Fruit fly (Drosophila melanogaster) whole organism, embryonic: ENCODE measurements around the gene CG31249.

Experiments used
- CG10209 ChIP-seq: fragments of 200-800 bp; sonication (Bioruptor generic); optimal IDR thresholded peaks from 3 replicates; lab custom pipeline; 2017; ENCODE audit warnings: missing biosample characterization, mild to moderate bottlenecking, missing genetic modification characterization, missing genetic modification reagents
- CG13624 ChIP-seq: fragments of 200-800 bp; sonication (Bioruptor generic); optimal IDR thresholded peaks from 2 replicates; lab custom pipeline; 2016; ENCODE audit warnings: missing biosample characterization, missing genetic modification characterization
- CG13775 ChIP-seq: fragments of 200-800 bp; sonication (Bioruptor generic); optimal IDR thresholded peaks from 3 replicates; lab custom pipeline; 2017; ENCODE audit warnings: missing biosample characterization, mild to moderate bottlenecking, missing genetic modification characterization
- CG14860 ChIP-seq: fragments of 200-800 bp; sonication (Bioruptor generic); IDR thresholded peaks from 3 replicates; pipeline ENCODE4 v1.3.6; 2022; ENCODE audit warnings: missing biosample characterization, missing genetic modification characterization; ENCODE audit not compliant: partially characterized antibody
- CG2120 ChIP-seq: fragments of 200-800 bp; sonication (Bioruptor generic); optimal IDR thresholded peaks from 3 replicates; lab custom pipeline; 2016; ENCODE audit warnings: missing biosample characterization, missing genetic modification characterization
- CG3065 ChIP-seq: fragments of 200-800 bp; sonication (Bioruptor generic); optimal IDR thresholded peaks from 2 replicates; lab custom pipeline; 2016; ENCODE audit warnings: missing biosample characterization, missing genetic modification characterization
- CG34224 ChIP-seq: fragments of 200-800 bp; sonication (Bioruptor generic); IDR thresholded peaks from 3 replicates; pipeline ENCODE4 v1.3.6; 2022; ENCODE audit warnings: missing biosample characterization, missing genetic modification characterization; ENCODE audit not compliant: partially characterized antibody
- CG3726 ChIP-seq: fragments of 200-800 bp; sonication (Bioruptor generic); IDR thresholded peaks from 3 replicates; pipeline ENCODE4, ENCODE4 v1.3.6; 2022; ENCODE audit warnings: missing biosample characterization, missing genetic modification characterization
- CG6254 ChIP-seq: fragments of 200-800 bp; sonication (Bioruptor generic); optimal IDR thresholded peaks from 3 replicates; lab custom pipeline; 2017; ENCODE audit warnings: mild to moderate bottlenecking, missing biosample characterization, missing genetic modification reagents, missing genetic modification characterization
- CG6683 ChIP-seq: fragments of 200-800 bp; sonication (Bioruptor generic); optimal IDR thresholded peaks from 2 replicates; lab custom pipeline; 2017; ENCODE audit warnings: missing biosample characterization, mild to moderate bottlenecking, missing genetic modification characterization, missing genetic modification reagents
- CG7963 ChIP-seq: fragments of 200-800 bp; sonication (Bioruptor generic); IDR thresholded peaks from 3 replicates; pipeline ENCODE4 v1.3.6; 2022; ENCODE audit warnings: missing biosample characterization, missing genetic modification characterization; ENCODE audit not compliant: partially characterized antibody
- CG8290 ChIP-seq, 3 experiments: fragments of 200-800 bp; sonication (Bioruptor generic); optimal IDR thresholded peaks; 2 replicates each; lab custom pipeline; 2016 to 2019; ENCODE audit warnings: missing biosample characterization in 3 of 3, missing genetic modification characterization in 3 of 3, mild to moderate bottlenecking in 2 of 3, moderate library complexity in 1 of 3
- CG9932 ChIP-seq: fragments of 200-800 bp; sonication (Bioruptor generic); IDR thresholded peaks from 2 replicates; pipeline ENCODE4 v1.3.6; 2022; ENCODE audit warnings: missing biosample characterization, missing genetic modification characterization
- Dip2 ChIP-seq: fragments of 200-800 bp; sonication (Bioruptor generic); IDR thresholded peaks from 2 replicates; pipeline ENCODE4 v1.3.6; 2022; ENCODE audit warnings: missing biosample characterization, missing genetic modification characterization
- Dll ChIP-seq: fragments of 200-800 bp; sonication (Bioruptor generic); IDR thresholded peaks from 4 replicates; pipeline ENCODE4 v1.3.6; 2022; ENCODE audit warnings: missing biosample characterization, missing genetic modification characterization; ENCODE audit not compliant: partially characterized antibody
- Eip74EF ChIP-seq, 2 experiments: fragments of 200-800 bp in 1 of 2; fragments of >200 bp in 1 of 2; sonication (Bioruptor generic) in 1 of 2; optimal IDR thresholded peaks; 2 replicates each; lab custom pipeline; 2017 to 2019; ENCODE audit warnings: missing biosample characterization in 2 of 2, missing genetic modification characterization in 2 of 2, mild to moderate bottlenecking in 1 of 2, moderate library complexity in 1 of 2
- GATAe ChIP-seq: fragments of 200-800 bp; sonication (Bioruptor generic); conservative IDR thresholded peaks from 2 replicates; pipeline ENCODE4 v1.3.6; 2022; ENCODE audit warnings: missing biosample characterization, missing genetic modification characterization
- Lim3 ChIP-seq: fragments of 200-800 bp; sonication (Bioruptor generic); IDR thresholded peaks from 2 replicates; pipeline ENCODE4 v1.3.6; 2022; ENCODE audit warnings: missing biosample characterization, missing genetic modification characterization
- Med ChIP-seq: fragments of 200-800 bp; sonication (Bioruptor generic); peaks from one replicate; lab custom pipeline; 2016; ENCODE audit warnings: missing biosample characterization, missing genetic modification characterization, mild to moderate bottlenecking, inconsistent platforms, moderate library complexity
- Opbp ChIP-seq: fragments of 200-800 bp; sonication (Bioruptor generic); IDR thresholded peaks from 3 replicates; pipeline ENCODE4 v1.3.6; 2022; ENCODE audit warnings: missing biosample characterization, missing genetic modification characterization; ENCODE audit not compliant: partially characterized antibody
- Rfx ChIP-seq: fragments of 200-800 bp; sonication (Bioruptor generic); IDR thresholded peaks from 2 replicates; pipeline ENCODE4 v1.3.6; 2022; ENCODE audit warnings: missing biosample characterization, missing genetic modification characterization
- Spps ChIP-seq: fragments of 200-800 bp; sonication (Bioruptor generic); optimal IDR thresholded peaks from 2 replicates; lab custom pipeline; 2018; ENCODE audit warnings: missing biosample characterization, mild to moderate bottlenecking, missing genetic modification characterization
- Vsx1 ChIP-seq: fragments of 200-800 bp; sonication (Bioruptor generic); optimal IDR thresholded peaks from 2 replicates; lab custom pipeline; 2017; ENCODE audit warnings: missing biosample characterization, mild to moderate bottlenecking, missing genetic modification characterization, missing genetic modification reagents
- abd-A ChIP-seq: fragments of 200-800 bp; sonication (Bioruptor generic); optimal IDR thresholded peaks from 3 replicates; lab custom pipeline; 2019; ENCODE audit warnings: missing biosample characterization, mild to moderate bottlenecking, missing genetic modification characterization, moderate library complexity
- ara ChIP-seq: fragments of 200-800 bp; sonication (Bioruptor generic); IDR thresholded peaks from 2 replicates; pipeline ENCODE4 v1.3.6; 2022; ENCODE audit warnings: missing biosample characterization, missing genetic modification characterization
- ato ChIP-seq: fragments of 200-800 bp; sonication (Bioruptor generic); IDR thresholded peaks from 2 replicates; pipeline ENCODE4 v1.3.6; 2022; ENCODE audit warnings: missing biosample characterization, missing genetic modification characterization; ENCODE audit not compliant: partially characterized antibody
- bbx ChIP-seq: fragments of 200-800 bp; sonication (Bioruptor generic); IDR thresholded peaks from 2 replicates; pipeline ENCODE4 v1.3.6; 2022; ENCODE audit warnings: missing biosample characterization, missing genetic modification characterization; ENCODE audit not compliant: partially characterized antibody
- eve ChIP-seq, 2 experiments: fragments of >200 bp; optimal IDR thresholded peaks; 2 replicates each; lab custom pipeline; 2017; ENCODE audit warnings: missing biosample characterization in 2 of 2, missing genetic modification characterization in 2 of 2
- exex ChIP-seq: fragments of 200-800 bp; sonication (Bioruptor generic); optimal IDR thresholded peaks from 4 replicates; lab custom pipeline; 2018; ENCODE audit warnings: missing biosample characterization, mild to moderate bottlenecking, missing genetic modification characterization, moderate library complexity
- fd102C ChIP-seq: fragments of 200-800 bp; sonication (Bioruptor generic); optimal IDR thresholded peaks from 2 replicates; lab custom pipeline; 2018; ENCODE audit warnings: missing biosample characterization, mild to moderate bottlenecking, missing genetic modification characterization, moderate library complexity
- hb ChIP-seq: fragments of 200-800 bp; sonication (Bioruptor generic); IDR thresholded peaks from 3 replicates; pipeline ENCODE4 v1.3.6; 2022; ENCODE audit warnings: missing biosample characterization, missing genetic modification characterization; ENCODE audit not compliant: partially characterized antibody
- jigr1 ChIP-seq: fragments of 200-800 bp; sonication (Bioruptor generic); IDR thresholded peaks from 3 replicates; pipeline ENCODE4 v1.3.6; 2022; ENCODE audit warnings: missing biosample characterization, missing genetic modification characterization
- kah ChIP-seq: fragments of 200-800 bp; sonication (Bioruptor generic); optimal IDR thresholded peaks from 2 replicates; lab custom pipeline; 2018; ENCODE audit warnings: missing biosample characterization, mild to moderate bottlenecking, missing genetic modification characterization
- ken ChIP-seq: fragments of 200-800 bp; sonication (Bioruptor generic); IDR thresholded peaks from 3 replicates; pipeline ENCODE4 v1.3.6; 2022; ENCODE audit warnings: missing biosample characterization, missing genetic modification characterization
- kni ChIP-seq: fragments of 200-800 bp; sonication (Bioruptor generic); optimal IDR thresholded peaks from 3 replicates; lab custom pipeline; 2017; ENCODE audit warnings: mild to moderate bottlenecking, missing biosample characterization, missing genetic modification reagents, missing genetic modification characterization
- knrl ChIP-seq: fragments of 200-800 bp; sonication (Bioruptor generic); IDR thresholded peaks from 3 replicates; pipeline ENCODE4 v1.3.6; 2022; ENCODE audit warnings: missing biosample characterization, missing genetic modification characterization; ENCODE audit not compliant: partially characterized antibody
- lilli ChIP-seq: fragments of 200-800 bp; sonication (Bioruptor generic); optimal IDR thresholded peaks from 3 replicates; lab custom pipeline; 2016; ENCODE audit warnings: missing biosample characterization, missing genetic modification characterization
- pfk ChIP-seq: fragments of 200-800 bp; sonication (Bioruptor generic); optimal IDR thresholded peaks from 2 replicates; lab custom pipeline; 2018; ENCODE audit warnings: missing biosample characterization, mild to moderate bottlenecking, missing genetic modification characterization, moderate library complexity
- pros ChIP-seq: fragments of 200-800 bp; sonication (Bioruptor generic); optimal IDR thresholded peaks from 3 replicates; lab custom pipeline; 2019; ENCODE audit warnings: missing biosample characterization, mild to moderate bottlenecking, missing genetic modification characterization, moderate library complexity
- row ChIP-seq: fragments of 200-800 bp; sonication (Bioruptor generic); IDR thresholded peaks from 3 replicates; pipeline ENCODE4 v1.3.6; 2022; ENCODE audit warnings: missing biosample characterization, missing genetic modification characterization
- sd ChIP-seq: fragments of 200-800 bp; sonication (Bioruptor generic); optimal IDR thresholded peaks from 3 replicates; lab custom pipeline; 2018; ENCODE audit warnings: missing biosample characterization, mild to moderate bottlenecking, missing genetic modification characterization, moderate library complexity
- sisA ChIP-seq: fragments of 200-800 bp; sonication (Bioruptor generic); IDR thresholded peaks from 2 replicates; pipeline ENCODE4 v1.3.6; 2022; ENCODE audit warnings: missing biosample characterization, missing genetic modification characterization
- slbo ChIP-seq: fragments of 200-800 bp; sonication (Bioruptor generic); IDR thresholded peaks from 2 replicates; pipeline ENCODE4 v1.3.6; 2022; ENCODE audit warnings: missing biosample characterization, missing genetic modification characterization
- sob ChIP-seq: fragments of 200-800 bp; sonication (Bioruptor generic); IDR thresholded peaks from 2 replicates; pipeline ENCODE4 v1.3.6; 2022; ENCODE audit warnings: missing biosample characterization, missing genetic modification characterization
- tll ChIP-seq, 2 experiments: fragments of 200-800 bp in 1 of 2; fragments of >200 bp in 1 of 2; sonication (Bioruptor generic) in 1 of 2; optimal IDR thresholded peaks; 2 replicates each; lab custom pipeline; 2017 to 2019; ENCODE audit warnings: missing biosample characterization in 2 of 2, missing genetic modification characterization in 2 of 2, mild to moderate bottlenecking in 1 of 2, moderate library complexity in 1 of 2

The CG31249 gene

dm6 chr3R:17646102-17647050 is 40.5 kb downstream of the CG31249 start (continued):
- TF ChIP-seq lilli (GFP tag; lab: Kevin White, UChicago), result peak; percentile 10
- TF ChIP-seq CG13775, result no peak
- peak; percentile 46; the same call in 1 of the 2 replicates for TF ChIP-seq CG9932 (GFP tag; lab: Robert Waterston, UW)
- TF ChIP-seq eve (GFP tag; optimal IDR thresholded peaks at IDR 0.05; lab: Kevin White, UChicago), result peak in 1 of 2 experiments; percentile 11
- peak; percentile 54 for TF ChIP-seq CG14860
- no peak for TF ChIP-seq sisA
- TF ChIP-seq Vsx1 (GFP tag; lab: Kevin White, UChicago), result no peak
- no peak for TF ChIP-seq jigr1 (GFP tag; lab: Robert Waterston, UW)
- peak; percentile 66 for TF ChIP-seq Med (GFP tag; lab: Kevin White, UChicago)
- TF ChIP-seq Rfx, result peak; percentile 39; the same call in 1 of the 2 replicates
- peak; percentile 55; the same call in 2 of the 3 replicates for TF ChIP-seq knrl (GFP tag; lab: Robert Waterston, UW)
- TF ChIP-seq kah (GFP tag; lab: Kevin White, UChicago), result no peak
- TF ChIP-seq CG6254 (GFP tag; lab: Kevin White, UChicago), result no peak
- no peak for TF ChIP-seq Spps (tag; lab: Kevin White, UChicago)
- TF ChIP-seq abd-A (tag; lab: Kevin White, UChicago), result peak; percentile 22
- peak; percentile 33 for TF ChIP-seq CG13624 (GFP tag; lab: Kevin White, UChicago)
- TF ChIP-seq Lim3 (GFP tag; lab: Robert Waterston, UW), result no peak
- peak; percentile 64; the same call in 1 of the 3 replicates for TF ChIP-seq CG7963
- peak; percentile 70 for TF ChIP-seq Opbp (GFP tag; lab: Robert Waterston, UW)
- peak; percentile 55; the same call in 2 of the 4 replicates for TF ChIP-seq Dll (GFP tag; lab: Robert Waterston, UW)
- TF ChIP-seq ken (GFP tag; lab: Robert Waterston, UW), result no peak
- peak in 1 of 2 experiments; percentile 20 for TF ChIP-seq Eip74EF (GFP tag; optimal IDR thresholded peaks at IDR 0.05; lab: Kevin White, UChicago)
- peak; percentile 37; the same call in 1 of the 2 replicates for TF ChIP-seq sob
- peak; percentile 40 for TF ChIP-seq sd (tag; lab: Kevin White, UChicago)
- TF ChIP-seq CG3065, result no peak
- TF ChIP-seq exex (tag; lab: Kevin White, UChicago), result peak; percentile 98
- peak; percentile 12 for TF ChIP-seq CG2120 (GFP tag; lab: Kevin White, UChicago)
- TF ChIP-seq CG3726 (GFP tag; lab: Robert Waterston, UW), result no peak
- TF ChIP-seq CG34224 (GFP tag; lab: Robert Waterston, UW), result peak; percentile 46; the same call in 1 of the 3 replicates
- no peak for TF ChIP-seq CG8290 (GFP tag; optimal IDR thresholded peaks at IDR 0.05; lab: Kevin White, UChicago)
- peak in 1 of 2 experiments; percentile 20 for TF ChIP-seq CG8290 (tag; optimal IDR thresholded peaks at IDR 0.05; lab: Kevin White, UChicago)
- peak; percentile 6 for TF ChIP-seq kni (GFP tag; lab: Kevin White, UChicago)
- no peak for TF ChIP-seq GATAe (GFP tag; lab: Robert Waterston, UW)
- no peak for TF ChIP-seq CG10209
- TF ChIP-seq ato (GFP tag; lab: Robert Waterston, UW), result peak; percentile 65; the same call in 1 of the 2 replicates
- peak; percentile 54 for TF ChIP-seq fd102C
- TF ChIP-seq bbx (GFP tag; lab: Robert Waterston, UW), result peak; percentile 69
- peak; percentile 58; the same call in 2 of the 3 replicates for TF ChIP-seq row
- TF ChIP-seq slbo (GFP tag; lab: Robert Waterston, UW), result peak; percentile 34; the same call in 1 of the 2 replicates
- peak; percentile 46; the same call in 1 of the 2 replicates for TF ChIP-seq ara (GFP tag; lab: Robert Waterston, UW)
- TF ChIP-seq tll (GFP tag; optimal IDR thresholded peaks at IDR 0.05; lab: Kevin White, UChicago), result peak in 1 of 2 experiments; percentile 36
- no peak for TF ChIP-seq Dip2 (GFP tag; lab: Robert Waterston, UW)
- peak; percentile 90 for TF ChIP-seq pfk (GFP tag; lab: Kevin White, UChicago)
- peak; percentile 19 for TF ChIP-seq pros (GFP tag; lab: Kevin White, UChicago)
- TF ChIP-seq CG6683, result no peak
- peak; percentile 60; the same call in 1 of the 3 replicates for TF ChIP-seq hb (GFP tag; lab: Robert Waterston, UW)
